Worm (Caenorhabditis elegans): Measurements from ENCODE around the gene pqn-74.

- TF ChIP-seq alr-1 (tag; optimal IDR thresholded peaks at IDR 0.05) (no peak), unc-39 (tag; optimal IDR thresholded peaks at IDR 0.05) (no peak), ama-1 (optimal IDR thresholded peaks at IDR 0.05) (no peak), snpc-4 (tag; optimal IDR thresholded peaks at IDR 0.05) (no peak), nhr-237 (tag; optimal IDR thresholded peaks at IDR 0.05) (no peak)
These were observed 4.1 kb downstream of the pqn-74 start for ce11 chrIV:13327064-13327463.
